Worm (Caenorhabditis elegans) whole organism, mixed stage, embryonic: Measurements from ENCODE around the gene ctsa-3.2.
"Not testable (repeated sequence)": the region's sequence is repeated elsewhere in the genome, so short reads cannot be mapped to it uniquely, and the experiment has no call there.

ENCODE experiments used
- elt-3 ChIP-seq: fragments of 150-350 bp; optimal IDR thresholded peaks from 2 replicates; lab custom pipeline; 2014; ENCODE audit warnings: missing biosample characterization, missing genetic modification characterization
- nhr-28 ChIP-seq: fragments of 150-350 bp; optimal IDR thresholded peaks from 2 replicates; lab custom pipeline; 2014; ENCODE audit warnings: missing biosample characterization, missing genetic modification characterization
- pha-4 ChIP-seq: fragments of 150-350 bp; optimal IDR thresholded peaks from 2 replicates; lab custom pipeline; 2018; ENCODE audit warnings: missing biosample characterization, missing genetic modification reagents, missing genetic modification characterization
- snpc-4 ChIP-seq: fragments of 150-350 bp; optimal IDR thresholded peaks from 2 replicates; lab custom pipeline; 2014; ENCODE audit warnings: missing biosample characterization, missing genetic modification characterization
- unc-39 ChIP-seq: fragments of 150-350 bp; optimal IDR thresholded peaks from 2 replicates; lab custom pipeline; 2014; ENCODE audit warnings: missing biosample characterization, missing genetic modification characterization
- zip-8 ChIP-seq: fragments of 150-350 bp; optimal IDR thresholded peaks from 2 replicates; lab custom pipeline; 2014; ENCODE audit warnings: missing biosample characterization, missing genetic modification characterization
- ztf-11 ChIP-seq: fragments of 150-350 bp; optimal IDR thresholded peaks from 2 replicates; lab custom pipeline; 2014; ENCODE audit warnings: missing biosample characterization, missing genetic modification characterization

ce11 chrII:9866378-9866777, 8.6 kb upstream of the ctsa-3.2 start, which contains the start of gene chil-1:
- not testable (repeated sequence) for TF ChIP-seq pha-4; snpc-4; nhr-28; unc-39; ztf-11 (tag; lab: Kevin White, UChicago); elt-3 (tag; lab: Kevin White, UChicago); zip-8 (tag; lab: Kevin White, UChicago)
